Worm (Caenorhabditis elegans): Measurements from ENCODE around the gene his-35.

Gene his-35

ce11 chrV:9545238-9545709 is at the start of gene his-35, which contains the start of gene his-41 (continued):
- no peak for TF ChIP-seq fkh-10 (GFP tag; optimal IDR thresholded peaks at IDR 0.05)
- no peak for TF ChIP-seq F44E2.7 (GFP tag; IDR thresholded peaks at IDR 0.05)
- peak; percentile 24; the same call in 1 of the 2 replicates for TF ChIP-seq set-16 (GFP tag; IDR thresholded peaks at IDR 0.05)
- no peak for TF ChIP-seq ZK337.2 (GFP tag; IDR thresholded peaks at IDR 0.05)
- no peak for TF ChIP-seq ces-1 (GFP tag; optimal IDR thresholded peaks at IDR 0.05)
- no peak for TF ChIP-seq unc-130 (GFP tag; optimal IDR thresholded peaks at IDR 0.05)
- TF ChIP-seq dve-1 (tag; optimal IDR thresholded peaks at IDR 0.05; ENCODE audit: insufficient read depth), result no peak
- no peak for TF ChIP-seq pqm-1 (tag; optimal IDR thresholded peaks at IDR 0.05)
- TF ChIP-seq lin-1 (GFP tag; IDR thresholded peaks at IDR 0.05), result no peak
- no peak for TF ChIP-seq daf-16 (GFP tag; optimal IDR thresholded peaks at IDR 0.05)
- TF ChIP-seq daf-16 (tag; optimal IDR thresholded peaks at IDR 0.05), result no peak
- peak in 1 of 2 experiments; percentile 46 for TF ChIP-seq lsy-2 (tag; optimal IDR thresholded peaks at IDR 0.05)
- TF ChIP-seq dmd-6 (GFP tag; IDR thresholded peaks at IDR 0.05), result peak; percentile 27; the same call in 1 of the 2 replicates
- no peak for TF ChIP-seq nhr-77 (tag; optimal IDR thresholded peaks at IDR 0.05)
- TF ChIP-seq nhr-11 (tag; optimal IDR thresholded peaks at IDR 0.05), result peak; percentile 76
- no peak for TF ChIP-seq arid-1 (GFP tag; conservative IDR thresholded peaks at IDR 0.05)
- no peak for TF ChIP-seq duxl-1 (tag; optimal IDR thresholded peaks at IDR 0.05; ENCODE audit: poor library complexity)
- no peak for TF ChIP-seq lin-15B (tag; optimal IDR thresholded peaks at IDR 0.05)
- peak; percentile 59 for TF ChIP-seq hlh-11 (tag; optimal IDR thresholded peaks at IDR 0.05)
- TF ChIP-seq hif-1 (tag; optimal IDR thresholded peaks at IDR 0.05), result no peak
- TF ChIP-seq ceh-82 (tag; optimal IDR thresholded peaks at IDR 0.05), result no peak
- no peak for TF ChIP-seq ztf-11 (tag; optimal IDR thresholded peaks at IDR 0.05)
- peak; percentile 27 for TF ChIP-seq dpl-1 (GFP tag; optimal IDR thresholded peaks at IDR 0.05)
- peak; percentile 20 for TF ChIP-seq nhr-48 (tag; optimal IDR thresholded peaks at IDR 0.05)
- no peak for TF ChIP-seq spr-3 (GFP tag; optimal IDR thresholded peaks at IDR 0.05)
- peak; percentile 61 for TF ChIP-seq lin-38 (GFP tag; IDR thresholded peaks at IDR 0.05)
- TF ChIP-seq cey-2 (tag; optimal IDR thresholded peaks at IDR 0.05; ENCODE audit: borderline replicate concordance, insufficient read depth), result no peak
- peak; percentile 96 for TF ChIP-seq aha-1 (tag)
- no peak for TF ChIP-seq mxl-2 (GFP tag; conservative IDR thresholded peaks at IDR 0.05)
- TF ChIP-seq mep-1 (tag; optimal IDR thresholded peaks at IDR 0.05), result peak; percentile 2
- TF ChIP-seq unc-62 (GFP tag; optimal IDR thresholded peaks at IDR 0.05 in 1 of 2), result peak in 1 of 2 experiments; percentile 81
- TF ChIP-seq unc-62 (tag; optimal IDR thresholded peaks at IDR 0.05), result no peak
- no peak for TF ChIP-seq nhr-237 (tag; optimal IDR thresholded peaks at IDR 0.05)
- TF ChIP-seq ztf-7 (tag; optimal IDR thresholded peaks at IDR 0.05), result no peak
- no peak for TF ChIP-seq lin-13 (GFP tag; optimal IDR thresholded peaks at IDR 0.05)
- no peak for TF ChIP-seq ceh-28 (tag; optimal IDR thresholded peaks at IDR 0.05)
- no peak for TF ChIP-seq mdt-29 (GFP tag; IDR thresholded peaks at IDR 0.05)
- no peak for TF ChIP-seq F26F4.8 (GFP tag; conservative IDR thresholded peaks at IDR 0.05)
- TF ChIP-seq F37D6.2 (tag; optimal IDR thresholded peaks at IDR 0.05), result peak; percentile 12
- TF ChIP-seq ceh-44 (GFP tag; IDR thresholded peaks at IDR 0.05), result no peak
- 0 out of 2 replicates have a peak, but pooled peaks have one; percentile 16 for TF ChIP-seq tra-1 (GFP tag; IDR thresholded peaks at IDR 0.05)
- no peak for TF ChIP-seq egl-27 (tag; optimal IDR thresholded peaks at IDR 0.05)
- no peak for TF ChIP-seq ceh-32 (tag; optimal IDR thresholded peaks at IDR 0.05; ENCODE audit: poor library complexity)
- TF ChIP-seq ZK546.5 (tag; optimal IDR thresholded peaks at IDR 0.05), result no peak
- TF ChIP-seq nhr-25 (tag; optimal IDR thresholded peaks at IDR 0.05; ENCODE audit: borderline replicate concordance, insufficient read depth), result no peak
- peak; percentile 44 for TF ChIP-seq nhr-102 (tag; optimal IDR thresholded peaks at IDR 0.05)
- no peak for TF ChIP-seq nhr-28 (tag; optimal IDR thresholded peaks at IDR 0.05)

Measured in whole organism, L4 larva.